Worm (Caenorhabditis elegans) whole organism, young adult: ENCODE data around the gene col-147.

Experiments used
- B0019.2 ChIP-seq: fragments of 200-800 bp; sonication (Bioruptor generic); conservative IDR thresholded peaks from 2 replicates; pipeline ENCODE4 v1.3.6; 2022; ENCODE audit warnings: missing genetic modification reagents, missing genetic modification characterization, missing compliant biosample characterization
- B0261.1 ChIP-seq: sonication (generic microtip); optimal IDR thresholded peaks from 2 replicates; lab custom pipeline; 2016; ENCODE audit warnings: mild to moderate bottlenecking, missing genetic modification characterization, moderate library complexity, missing compliant biosample characterization
- D2030.7 ChIP-seq: fragments of 200-800 bp; sonication (Bioruptor generic); IDR thresholded peaks from 2 replicates; pipeline ENCODE4 v1.3.6; 2022; ENCODE audit warnings: missing genetic modification reagents, missing genetic modification characterization, missing compliant biosample characterization
- F10E7.11 ChIP-seq: sonication (generic microtip); optimal IDR thresholded peaks from 2 replicates; lab custom pipeline; 2017; ENCODE audit warnings: mild to moderate bottlenecking, missing genetic modification characterization, moderate library complexity, missing compliant biosample characterization
- F33H1.4 ChIP-seq: fragments of 200-800 bp; sonication (Bioruptor generic); IDR thresholded peaks from 2 replicates; pipeline ENCODE4 v1.3.6; 2022; ENCODE audit warnings: missing genetic modification reagents, missing genetic modification characterization, missing compliant biosample characterization
- F39B2.1 ChIP-seq: fragments of 200-800 bp; sonication (Bioruptor generic); IDR thresholded peaks from 2 replicates; pipeline ENCODE4 v1.3.6; 2022; ENCODE audit warnings: missing genetic modification reagents, missing genetic modification characterization, missing compliant biosample characterization
- K12H6.12 ChIP-seq: fragments of 200-800 bp; sonication (Bioruptor generic); optimal IDR thresholded peaks from 2 replicates; lab custom pipeline; 2018; ENCODE audit warnings: mild to moderate bottlenecking, missing genetic modification characterization, missing compliant biosample characterization
- Y56A3A.18 ChIP-seq: fragments of 200-800 bp; sonication (Bioruptor generic); IDR thresholded peaks from 2 replicates; pipeline ENCODE4 v1.3.6; 2022; ENCODE audit warnings: missing genetic modification reagents, missing genetic modification characterization, missing compliant biosample characterization
- Y95B8A.8 ChIP-seq: fragments of 200-800 bp; sonication (Bioruptor generic); IDR thresholded peaks from 2 replicates; pipeline ENCODE4 v1.3.6; 2022; ENCODE audit warnings: missing genetic modification reagents, missing genetic modification characterization, missing compliant biosample characterization
- athp-1 ChIP-seq: sonication (generic microtip); optimal IDR thresholded peaks from 2 replicates; lab custom pipeline; 2017; ENCODE audit warnings: mild to moderate bottlenecking, missing genetic modification characterization, missing compliant biosample characterization
- attf-6 ChIP-seq: fragments of 200-800 bp; sonication (Bioruptor generic); IDR thresholded peaks from 2 replicates; pipeline ENCODE4 v1.3.6; 2022; ENCODE audit warnings: missing genetic modification reagents, missing genetic modification characterization, missing compliant biosample characterization
- ceh-100 ChIP-seq: fragments of 200-800 bp; sonication (Bioruptor generic); IDR thresholded peaks from 2 replicates; pipeline ENCODE4 v1.3.6; 2022; ENCODE audit warnings: missing genetic modification reagents, missing genetic modification characterization, missing compliant biosample characterization
- ceh-40 ChIP-seq: fragments of 200-800 bp; sonication (Bioruptor generic); IDR thresholded peaks from 2 replicates; pipeline ENCODE4 v1.3.6; 2022; ENCODE audit warnings: missing genetic modification characterization, missing compliant biosample characterization
- ceh-79 ChIP-seq: sonication (generic microtip); optimal IDR thresholded peaks from 2 replicates; lab custom pipeline; 2017; ENCODE audit warnings: mild to moderate bottlenecking, missing genetic modification characterization, missing compliant biosample characterization
- ceh-91 ChIP-seq: fragments of 200-800 bp; sonication (Bioruptor generic); IDR thresholded peaks from 2 replicates; pipeline ENCODE4 v1.3.6; 2022; ENCODE audit warnings: missing genetic modification reagents, missing genetic modification characterization, missing compliant biosample characterization
- dox-1 ChIP-seq: fragments of 200-800 bp; sonication (Bioruptor generic); IDR thresholded peaks from 2 replicates; pipeline ENCODE4 v1.3.6; 2022; ENCODE audit warnings: missing genetic modification reagents, missing genetic modification characterization, missing compliant biosample characterization
- efl-1 ChIP-seq: fragments of 150-350 bp; optimal IDR thresholded peaks from 2 replicates; lab custom pipeline; 2014; ENCODE audit warnings: missing biosample characterization, missing genetic modification reagents, missing genetic modification characterization
- egl-44 ChIP-seq: fragments of 200-800 bp; sonication (Bioruptor generic); IDR thresholded peaks from 2 replicates; pipeline ENCODE4 v1.3.6; 2022; ENCODE audit warnings: missing genetic modification reagents, missing genetic modification characterization, missing compliant biosample characterization
- egrh-3 ChIP-seq: fragments of 200-800 bp; sonication (Bioruptor generic); IDR thresholded peaks from 2 replicates; pipeline ENCODE4 v1.3.6; 2022; ENCODE audit warnings: missing genetic modification reagents, missing genetic modification characterization, missing compliant biosample characterization
- ekl-4 ChIP-seq: fragments of 200-800 bp; sonication (Bioruptor generic); IDR thresholded peaks from 2 replicates; pipeline ENCODE4 v1.3.6; 2022; ENCODE audit warnings: missing genetic modification reagents, missing genetic modification characterization, missing compliant biosample characterization
- ets-4 ChIP-seq: fragments of 200-800 bp; sonication (Bioruptor generic); optimal IDR thresholded peaks from 2 replicates; lab custom pipeline; 2018; ENCODE audit warnings: mild to moderate bottlenecking, missing genetic modification characterization, missing compliant biosample characterization
- hsf-1 ChIP-seq: fragments of 200-800 bp; sonication (Bioruptor generic); IDR thresholded peaks from 2 replicates; pipeline ENCODE4 v1.3.6; 2022; ENCODE audit warnings: missing genetic modification reagents, missing genetic modification characterization, missing compliant biosample characterization
- lag-1 ChIP-seq: fragments of 200-800 bp; sonication (Bioruptor generic); IDR thresholded peaks from 2 replicates; pipeline ENCODE4 v1.3.6; 2022; ENCODE audit warnings: missing genetic modification reagents, missing genetic modification characterization, missing compliant biosample characterization
- lin-35 ChIP-seq, 3 experiments: fragments of 150-350 bp in 2 of 3; sonication (generic microtip) in 1 of 3; optimal IDR thresholded peaks; 2 replicates each; lab custom pipeline; 2014 to 2018; ENCODE audit warnings: missing biosample characterization in 3 of 3, missing genetic modification characterization in 3 of 3, missing genetic modification reagents in 3 of 3
- lsl-1 ChIP-seq: fragments of 200-800 bp; sonication (Bioruptor generic); optimal IDR thresholded peaks from 2 replicates; lab custom pipeline; 2018; ENCODE audit warnings: mild to moderate bottlenecking, missing genetic modification characterization, moderate library complexity, missing compliant biosample characterization
- madf-3 ChIP-seq: fragments of 200-800 bp; sonication (Bioruptor generic); IDR thresholded peaks from 2 replicates; pipeline ENCODE4 v1.3.6; 2022; ENCODE audit warnings: missing genetic modification reagents, missing genetic modification characterization, missing compliant biosample characterization
- madf-6 ChIP-seq: fragments of 200-800 bp; sonication (Bioruptor generic); IDR thresholded peaks from 2 replicates; pipeline ENCODE4 v1.3.6; 2022; ENCODE audit warnings: missing genetic modification reagents, missing genetic modification characterization, missing compliant biosample characterization
- nfyb-1 ChIP-seq: fragments of 200-800 bp; sonication (Bioruptor generic); IDR thresholded peaks from 2 replicates; pipeline ENCODE4 v1.3.6; 2022; ENCODE audit warnings: missing genetic modification reagents, missing genetic modification characterization, missing compliant biosample characterization
- pbrm-1 ChIP-seq: fragments of 200-800 bp; sonication (Bioruptor generic); IDR thresholded peaks from 2 replicates; pipeline ENCODE4 v1.3.6; 2022; ENCODE audit warnings: missing genetic modification reagents, missing genetic modification characterization, missing compliant biosample characterization
- rcor-1 ChIP-seq: fragments of 200-800 bp; sonication (Bioruptor generic); IDR thresholded peaks from 2 replicates; pipeline ENCODE4 v1.3.6; 2022; ENCODE audit warnings: missing genetic modification reagents, missing genetic modification characterization, missing compliant biosample characterization
- sdz-38 ChIP-seq: sonication (generic microtip); optimal IDR thresholded peaks from 2 replicates; lab custom pipeline; 2016; ENCODE audit warnings: missing genotype, missing genetic modification characterization, missing compliant biosample characterization
- unc-130 ChIP-seq: sonication (generic microtip); optimal IDR thresholded peaks from 2 replicates; lab custom pipeline; 2016; ENCODE audit warnings: missing genetic modification reagents, missing genetic modification characterization, missing compliant biosample characterization
- ztf-3 ChIP-seq: fragments of 200-800 bp; sonication (Bioruptor generic); optimal IDR thresholded peaks from 2 replicates; lab custom pipeline; 2018; ENCODE audit warnings: mild to moderate bottlenecking, missing genetic modification characterization, missing compliant biosample characterization

Gene col-147

ce11 chrV:9608256-9608655 lies 24.9 kb downstream of the col-147 start, which contains the start of gene dop-2:
Gene dop-2 (plus strand): TSS chrV:9608556.
- no peak for TF ChIP-seq lsl-1 (GFP tag; lab: Kevin White, UChicago)
- no peak for TF ChIP-seq unc-130 (GFP tag; lab: Kevin White, UChicago)
- TF ChIP-seq athp-1, result no peak
- TF ChIP-seq lin-35 (GFP tag; optimal IDR thresholded peaks at IDR 0.05; lab: Kevin White, UChicago), result no peak
- TF ChIP-seq egl-44 (GFP tag; lab: Robert Waterston, UW), result no peak
- no peak for TF ChIP-seq ztf-3 (GFP tag; lab: Kevin White, UChicago)
- no peak for TF ChIP-seq rcor-1 (GFP tag; lab: Robert Waterston, UW)
- TF ChIP-seq lag-1 (GFP tag; lab: Robert Waterston, UW), result no peak
- TF ChIP-seq K12H6.12 (tag; lab: Kevin White, UChicago), result no peak
- no peak for TF ChIP-seq D2030.7 (GFP tag; lab: Robert Waterston, UW)
- no peak for TF ChIP-seq sdz-38 (tag; lab: Kevin White, UChicago)
- no peak for TF ChIP-seq hsf-1
- no peak for TF ChIP-seq F10E7.11 (tag; lab: Kevin White, UChicago)
- TF ChIP-seq B0261.1 (tag; lab: Kevin White, UChicago), result no peak
- no peak for TF ChIP-seq attf-6
- TF ChIP-seq efl-1 (GFP tag; lab: Kevin White, UChicago), result no peak
- no peak for TF ChIP-seq ceh-79 (tag; lab: Kevin White, UChicago)
- TF ChIP-seq nfyb-1 (GFP tag; lab: Robert Waterston, UW), result no peak
- no peak for TF ChIP-seq ets-4 (GFP tag; lab: Kevin White, UChicago)
- TF ChIP-seq, all 124 proteins: peak for 0

- TF ChIP-seq dox-1 (GFP tag; lab: Robert Waterston, UW) (peak; percentile 96), ceh-91 (GFP tag; lab: Robert Waterston, UW) (peak; percentile 12; the same call in 1 of the 2 replicates), F33H1.4 (GFP tag; lab: Robert Waterston, UW) (peak; percentile 29; the same call in 1 of the 2 replicates), ekl-4 (GFP tag; lab: Robert Waterston, UW) (peak; percentile 77), ceh-40 (GFP tag; lab: Robert Waterston, UW) (0 out of 2 replicates have a peak, but pooled peaks have one; percentile 56), F39B2.1 (GFP tag; lab: Robert Waterston, UW) (0 out of 2 replicates have a peak, but pooled peaks have one; percentile 68), B0019.2 (GFP tag; lab: Robert Waterston, UW) (0 out of 2 replicates have a peak, but pooled peaks have one; percentile 55), Y56A3A.18 (GFP tag; lab: Robert Waterston, UW) (peak; percentile 76; the same call in 1 of the 2 replicates), ceh-100 (GFP tag; lab: Robert Waterston, UW) (peak; percentile 47; the same call in 1 of the 2 replicates), madf-6 (GFP tag; lab: Robert Waterston, UW) (peak; percentile 67), nfyb-1 (GFP tag; lab: Robert Waterston, UW) (0 out of 2 replicates have a peak, but pooled peaks have one; percentile 40), rcor-1 (GFP tag; lab: Robert Waterston, UW) (peak; percentile 60), hsf-1 (peak; percentile 99), egrh-3 (GFP tag; lab: Robert Waterston, UW) (peak; percentile 66), pbrm-1 (GFP tag; lab: Robert Waterston, UW) (peak; percentile 69), attf-6 (peak; percentile 66), Y95B8A.8 (GFP tag; lab: Robert Waterston, UW) (peak; percentile 22; the same call in 1 of the 2 replicates), egl-44 (GFP tag; lab: Robert Waterston, UW) (peak; percentile 62; the same call in 1 of the 2 replicates), D2030.7 (GFP tag; lab: Robert Waterston, UW) (peak; percentile 59; the same call in 1 of the 2 replicates), madf-3 (GFP tag; lab: Robert Waterston, UW) (peak; percentile 82)
- TF ChIP-seq, all 124 proteins: peak for 20; not testable (repeated sequence) for 104
Observed at ce11 chrV:9603488-9603887, 29.6 kb downstream of the col-147 start.

- TF ChIP-seq egrh-3 (GFP tag; lab: Robert Waterston, UW) (peak; percentile 93), F33H1.4 (GFP tag; lab: Robert Waterston, UW) (peak; percentile 51), D2030.7 (GFP tag; lab: Robert Waterston, UW) (peak; percentile 17; the same call in 1 of the 2 replicates)
Observed at ce11 chrV:9601904-9602303, 31.2 kb downstream of the col-147 start.
